Worm (Caenorhabditis elegans): Measurements from ENCODE around the gene F52B11.2.
A peak's percentile ranks its signal among the peaks of the same experiment; 100 is the strongest.

Gene F52B11.2

DNA sequence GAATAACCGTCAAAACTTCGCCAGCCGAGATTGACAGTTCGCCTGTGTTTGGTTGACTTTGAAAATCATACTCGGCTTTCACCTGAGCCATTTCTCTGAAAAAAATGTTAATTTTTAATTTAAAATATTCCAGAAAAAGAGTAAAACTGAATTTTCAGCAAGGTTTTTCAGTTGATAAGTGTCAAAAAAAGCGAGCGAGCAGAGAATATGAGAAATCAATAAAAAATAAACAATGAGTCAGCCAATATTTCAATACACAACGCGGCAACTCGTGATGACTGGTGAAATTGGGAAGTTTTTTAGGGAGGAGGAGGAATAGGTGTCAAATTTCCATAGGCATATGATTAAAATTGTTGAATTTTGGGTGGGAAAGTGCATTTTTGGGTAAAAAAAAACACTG is 13.6 kb upstream of the F52B11.2 start, which contains the start of gene lst-4:
lst-4 (minus strand) TSS at position 101 of the 400 bp plus-strand sequence.
- no peak for TF ChIP-seq lin-13 (GFP tag; optimal IDR thresholded peaks at IDR 0.05)
- TF ChIP-seq F13H6.1 (tag; optimal IDR thresholded peaks at IDR 0.05) = no peak
- no peak for TF ChIP-seq fos-1 (tag; optimal IDR thresholded peaks at IDR 0.05)
- no peak for TF ChIP-seq nhr-11 (tag; optimal IDR thresholded peaks at IDR 0.05)

DNA sequence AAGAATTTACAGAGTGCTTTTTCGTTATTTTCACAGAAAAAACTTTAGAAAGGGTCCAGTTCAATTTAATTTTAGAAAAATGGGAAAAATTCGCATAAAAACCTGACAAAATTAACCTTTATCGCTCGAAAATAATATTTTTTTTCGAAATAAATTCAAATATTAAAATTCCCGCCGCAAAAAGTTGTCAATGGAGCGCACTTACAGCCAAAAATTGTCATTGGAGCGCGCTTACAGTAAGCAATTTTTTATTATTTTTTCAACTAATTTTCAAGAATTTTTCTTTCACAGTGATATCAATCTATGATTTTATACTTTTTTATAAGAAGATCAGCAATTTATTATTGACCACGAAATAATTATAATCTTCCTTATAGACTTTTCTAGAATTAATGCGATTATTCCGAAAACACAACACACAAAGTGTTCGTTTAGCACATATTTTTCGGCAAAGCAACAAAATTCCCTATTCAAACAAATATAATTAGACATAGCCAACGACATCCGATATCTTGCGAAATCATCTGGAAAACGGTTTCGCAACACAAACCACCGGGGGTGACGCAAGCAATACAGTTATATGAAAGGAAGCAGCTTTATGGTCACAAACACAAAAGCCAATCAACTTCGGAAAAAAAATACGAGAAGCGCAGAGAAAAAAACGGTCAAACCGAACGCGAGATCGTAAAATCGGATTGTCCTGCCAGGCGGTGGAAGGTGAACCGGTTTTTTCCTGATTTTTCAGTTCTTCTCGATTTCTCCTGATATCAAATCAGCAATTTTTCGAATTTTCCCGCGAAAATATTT is 13.0 kb upstream of the F52B11.2 start:
- TF ChIP-seq skn-1 (tag; optimal IDR thresholded peaks at IDR 0.05) (no peak), gmeb-1 (tag; optimal IDR thresholded peaks at IDR 0.05) (peak; percentile 38), unc-62 (GFP tag; optimal IDR thresholded peaks at IDR 0.05) (no peak), lin-13 (GFP tag; optimal IDR thresholded peaks at IDR 0.05) (peak; percentile 41), lsy-2 (tag; optimal IDR thresholded peaks at IDR 0.05) (peak; percentile 14 to 20), C34F6.9 (tag; optimal IDR thresholded peaks at IDR 0.05) (peak; percentile 42), unc-55 (GFP tag; optimal IDR thresholded peaks at IDR 0.05) (peak; percentile 44)

DNA sequence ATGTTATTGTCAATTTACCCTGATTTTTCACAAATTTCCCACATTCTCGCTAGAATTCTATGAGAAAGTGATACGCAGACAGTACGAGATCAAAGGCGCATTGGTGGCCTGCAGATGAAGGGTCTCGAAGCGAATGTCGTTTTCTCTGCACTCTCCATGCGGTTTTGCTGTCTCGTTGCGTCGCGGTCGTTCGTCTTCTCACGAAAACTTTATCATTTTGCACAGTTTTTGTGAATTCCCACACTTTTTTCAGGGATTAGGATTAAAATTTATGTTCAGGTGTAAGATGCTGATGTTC is 12.4 kb upstream of the F52B11.2 start:
- TF ChIP-seq mab-5 (tag; optimal IDR thresholded peaks at IDR 0.05) (peak; percentile 80), egl-27 (tag; optimal IDR thresholded peaks at IDR 0.05) (peak; percentile 36), elt-3 (tag; optimal IDR thresholded peaks at IDR 0.05) (no peak), alr-1 (tag; optimal IDR thresholded peaks at IDR 0.05) (no peak), zag-1 (tag; optimal IDR thresholded peaks at IDR 0.05) (peak; percentile 21), unc-39 (tag; optimal IDR thresholded peaks at IDR 0.05) (no peak), lin-39 (tag; optimal IDR thresholded peaks at IDR 0.05) (no peak), sma-3 (GFP tag; optimal IDR thresholded peaks at IDR 0.05) (peak; percentile 62), gmeb-1 (tag; optimal IDR thresholded peaks at IDR 0.05) (peak; percentile 83), aly-2 (tag; optimal IDR thresholded peaks at IDR 0.05) (no peak), F13H6.1 (tag; optimal IDR thresholded peaks at IDR 0.05) (peak; percentile 85), unc-55 (GFP tag; optimal IDR thresholded peaks at IDR 0.05) (peak; percentile 96), nhr-23 (tag; optimal IDR thresholded peaks at IDR 0.05) (no peak), fos-1 (tag; optimal IDR thresholded peaks at IDR 0.05) (peak; percentile 49), ztf-11 (tag; optimal IDR thresholded peaks at IDR 0.05) (no peak), elt-1 (tag; optimal IDR thresholded peaks at IDR 0.05) (no peak), crh-2 (tag; optimal IDR thresholded peaks at IDR 0.05) (peak; percentile 87), nhr-25 (tag; optimal IDR thresholded peaks at IDR 0.05) (peak; percentile 84), mdl-1 (tag; optimal IDR thresholded peaks at IDR 0.05) (peak in 1 of 2 experiments; percentile 29), blmp-1 (tag; optimal IDR thresholded peaks at IDR 0.05; ENCODE audit: insufficient read depth) (peak; percentile 35), nhr-77 (tag; optimal IDR thresholded peaks at IDR 0.05) (no peak), peb-1 (tag; optimal IDR thresholded peaks at IDR 0.05) (no peak), nhr-237 (tag; optimal IDR thresholded peaks at IDR 0.05) (no peak), nhr-6 (tag; optimal IDR thresholded peaks at IDR 0.05) (no peak), ceh-82 (tag; optimal IDR thresholded peaks at IDR 0.05) (no peak), nhr-129 (tag; optimal IDR thresholded peaks at IDR 0.05) (peak; percentile 98), Y55F3AM.14 (GFP tag; optimal IDR thresholded peaks at IDR 0.05) (no peak), lin-13 (GFP tag; optimal IDR thresholded peaks at IDR 0.05) (peak; percentile 91), lsy-2 (tag; optimal IDR thresholded peaks at IDR 0.05) (peak; percentile 81 to 92), ceh-16 (tag; optimal IDR thresholded peaks at IDR 0.05) (no peak), ztf-4 (tag; optimal IDR thresholded peaks at IDR 0.05) (peak; percentile 64), skn-1 (tag; optimal IDR thresholded peaks at IDR 0.05) (no peak), mbf-1 (tag; optimal IDR thresholded peaks at IDR 0.05) (no peak), dmd-4 (tag; optimal IDR thresholded peaks at IDR 0.05) (no peak), R02D3.7 (tag; optimal IDR thresholded peaks at IDR 0.05) (peak; percentile 33), nhr-12 (tag; optimal IDR thresholded peaks at IDR 0.05) (no peak), sem-4 (tag; optimal IDR thresholded peaks at IDR 0.05) (peak; percentile 23), sma-9 (GFP tag; optimal IDR thresholded peaks at IDR 0.05) (peak; percentile 69), sma-9 (tag; optimal IDR thresholded peaks at IDR 0.05) (no peak), unc-62 (GFP tag; optimal IDR thresholded peaks at IDR 0.05) (no peak), nhr-11 (tag; optimal IDR thresholded peaks at IDR 0.05) (no peak), ama-1 (optimal IDR thresholded peaks at IDR 0.05) (peak; percentile 25), lin-11 (tag; optimal IDR thresholded peaks at IDR 0.05) (peak; percentile 85), ztf-1 (GFP tag; conservative IDR thresholded peaks at IDR 0.05) (no peak), C34F6.9 (tag; optimal IDR thresholded peaks at IDR 0.05) (peak; percentile 92), snpc-4 (tag; optimal IDR thresholded peaks at IDR 0.05) (peak; percentile 39), ZK546.5 (tag; optimal IDR thresholded peaks at IDR 0.05) (peak; percentile 49), nhr-21 (tag; optimal IDR thresholded peaks at IDR 0.05) (peak; percentile 75), nhr-10 (tag; optimal IDR thresholded peaks at IDR 0.05) (no peak)
